Worm (Caenorhabditis elegans) whole organism, L3 larva: ENCODE measurements around the gene gadr-2.

Experiments
- R02D3.7 ChIP-seq: fragments of 150-350 bp; optimal IDR thresholded peaks from 2 replicates; lab custom pipeline; 2014; ENCODE audit warnings: missing biosample characterization, missing genetic modification characterization
- ZK546.5 ChIP-seq: sonication (generic microtip); optimal IDR thresholded peaks from 2 replicates; lab custom pipeline; 2017; ENCODE audit warnings: missing biosample characterization, missing genetic modification characterization
- ama-1 ChIP-seq: fragments of 150-350 bp; optimal IDR thresholded peaks from 2 replicates; lab custom pipeline; 2018
- ceh-16 ChIP-seq: sonication (generic microtip); optimal IDR thresholded peaks from 2 replicates; lab custom pipeline; 2017; ENCODE audit warnings: missing biosample characterization, missing genetic modification characterization
- ceh-28 ChIP-seq: fragments of 150-350 bp; optimal IDR thresholded peaks from 2 replicates; lab custom pipeline; 2014; ENCODE audit warnings: missing biosample characterization, missing genetic modification reagents, missing genetic modification characterization
- ceh-82 ChIP-seq: fragments of 150-350 bp; optimal IDR thresholded peaks from 2 replicates; lab custom pipeline; 2014; ENCODE audit warnings: missing biosample characterization, missing genetic modification characterization
- ceh-9 ChIP-seq: sonication (generic microtip); optimal IDR thresholded peaks from 2 replicates; lab custom pipeline; 2018; ENCODE audit warnings: missing biosample characterization, missing genetic modification characterization
- daf-12 ChIP-seq: fragments of 150-350 bp; optimal IDR thresholded peaks from 2 replicates; lab custom pipeline; 2014; ENCODE audit warnings: missing biosample characterization, missing genetic modification reagents, missing genetic modification characterization
- egl-27 ChIP-seq: sonication (generic microtip); optimal IDR thresholded peaks from 4 replicates; lab custom pipeline; 2017; ENCODE audit warnings: missing biosample characterization, missing genetic modification reagents, missing genetic modification characterization
- egl-5 ChIP-seq: fragments of 150-350 bp; optimal IDR thresholded peaks from 2 replicates; lab custom pipeline; 2017; ENCODE audit warnings: missing biosample characterization, missing genetic modification reagents, missing genetic modification characterization, inconsistent platforms
- elt-1 ChIP-seq: fragments of 150-350 bp; optimal IDR thresholded peaks from 2 replicates; lab custom pipeline; 2014; ENCODE audit warnings: missing biosample characterization, missing genetic modification characterization
- elt-2 ChIP-seq: sonication (generic microtip); optimal IDR thresholded peaks from 2 replicates; lab custom pipeline; 2016; ENCODE audit warnings: missing genetic modification reagents, mild to moderate bottlenecking, missing genetic modification characterization, missing compliant biosample characterization
- elt-3 ChIP-seq, 3 experiments: fragments of 150-350 bp in 1 of 3; sonication (generic microtip) in 2 of 3; optimal IDR thresholded peaks; 2 replicates in 2 of 3; 4 replicates in 1 of 3; lab custom pipeline; 2014 to 2017; ENCODE audit warnings: missing biosample characterization in 3 of 3, missing genetic modification characterization in 3 of 3
- eor-1 ChIP-seq, 2 experiments: fragments of 150-350 bp; optimal IDR thresholded peaks; 2 replicates each; lab custom pipeline; 2014 to 2018; ENCODE audit warnings: missing biosample characterization in 2 of 2, missing genetic modification characterization in 2 of 2
- fkh-10 ChIP-seq: sonication (generic microtip); optimal IDR thresholded peaks from 2 replicates; lab custom pipeline; 2017; ENCODE audit warnings: missing biosample characterization, missing genetic modification reagents, missing genetic modification characterization
- fos-1 ChIP-seq: fragments of 150-350 bp; optimal IDR thresholded peaks from 2 replicates; lab custom pipeline; 2014; ENCODE audit warnings: missing biosample characterization, missing genetic modification characterization
- hmg-11 ChIP-seq: sonication (generic microtip); optimal IDR thresholded peaks from 2 replicates; lab custom pipeline; 2016; ENCODE audit warnings: missing genetic modification characterization, missing compliant biosample characterization
- jun-1 ChIP-seq: fragments of 150-350 bp; optimal IDR thresholded peaks from 2 replicates; lab custom pipeline; 2014; ENCODE audit warnings: missing biosample characterization, missing genetic modification reagents, missing genetic modification characterization
- lin-15B ChIP-seq: fragments of 150-350 bp; optimal IDR thresholded peaks from 2 replicates; lab custom pipeline; 2014; ENCODE audit warnings: missing biosample characterization, missing genetic modification characterization
- lin-39 ChIP-seq: fragments of 150-350 bp; optimal IDR thresholded peaks from 2 replicates; lab custom pipeline; 2018; ENCODE audit warnings: missing biosample characterization, missing genetic modification reagents, missing genetic modification characterization
- lsy-12 ChIP-seq: sonication (generic microtip); optimal IDR thresholded peaks from 2 replicates; lab custom pipeline; 2016; ENCODE audit warnings: mild to moderate bottlenecking, missing genetic modification characterization, missing compliant biosample characterization
- mdl-1 ChIP-seq: fragments of 150-350 bp; optimal IDR thresholded peaks from 2 replicates; lab custom pipeline; 2014; ENCODE audit warnings: missing biosample characterization, missing genetic modification characterization
- nfya-1 ChIP-seq: sonication (generic microtip); optimal IDR thresholded peaks from 2 replicates; lab custom pipeline; 2017; ENCODE audit warnings: missing genetic modification characterization, mild to moderate bottlenecking, missing compliant biosample characterization, antibody characterized with exemption, moderate library complexity; ENCODE audit not compliant: insufficient read depth
- nhr-11 ChIP-seq: fragments of 150-350 bp; optimal IDR thresholded peaks from 2 replicates; lab custom pipeline; 2014; ENCODE audit warnings: missing biosample characterization, missing genetic modification characterization
- nhr-12 ChIP-seq: fragments of 150-350 bp; optimal IDR thresholded peaks from 2 replicates; lab custom pipeline; 2014; ENCODE audit warnings: missing biosample characterization, missing genetic modification characterization
- nhr-23 ChIP-seq: fragments of 150-350 bp; optimal IDR thresholded peaks from 2 replicates; lab custom pipeline; 2014; ENCODE audit warnings: missing biosample characterization, missing genetic modification reagents, missing genetic modification characterization
- nhr-25 ChIP-seq: sonication (generic microtip); optimal IDR thresholded peaks from 2 replicates; lab custom pipeline; 2017; ENCODE audit warnings: missing biosample characterization, missing genetic modification characterization
- nhr-43 ChIP-seq: sonication (generic microtip); optimal IDR thresholded peaks from 2 replicates; lab custom pipeline; 2016; ENCODE audit warnings: mild to moderate bottlenecking, missing genetic modification characterization, missing compliant biosample characterization; ENCODE audit not compliant: poor library complexity, severe bottlenecking
- nhr-76 ChIP-seq: fragments of 150-350 bp; sonication (generic microtip); optimal IDR thresholded peaks from 5 replicates; lab custom pipeline; 2014; ENCODE audit warnings: missing biosample characterization, missing genetic modification characterization
- nhr-77 ChIP-seq: fragments of 150-350 bp; optimal IDR thresholded peaks from 2 replicates; lab custom pipeline; 2014; ENCODE audit warnings: missing biosample characterization, missing genetic modification characterization
- pha-4 ChIP-seq: fragments of 150-350 bp; optimal IDR thresholded peaks from 2 replicates; lab custom pipeline; 2014; ENCODE audit warnings: missing biosample characterization, missing genetic modification reagents, missing genetic modification characterization
- pqm-1 ChIP-seq: fragments of 150-350 bp; optimal IDR thresholded peaks from 2 replicates; lab custom pipeline; 2017; ENCODE audit warnings: missing biosample characterization, missing genetic modification characterization, inconsistent platforms
- sea-2 ChIP-seq: fragments of 150-350 bp; sonication (generic microtip); optimal IDR thresholded peaks from 4 replicates; lab custom pipeline; 2014; ENCODE audit warnings: missing biosample characterization, missing genetic modification reagents, missing genetic modification characterization
- skn-1 ChIP-seq: fragments of 150-350 bp; optimal IDR thresholded peaks from 2 replicates; lab custom pipeline; 2014; ENCODE audit warnings: missing biosample characterization, missing genetic modification characterization
- snpc-4 ChIP-seq: fragments of 150-350 bp; optimal IDR thresholded peaks from 2 replicates; lab custom pipeline; 2014; ENCODE audit warnings: missing biosample characterization, missing genetic modification characterization
- tbx-2 ChIP-seq: sonication (generic microtip); optimal IDR thresholded peaks from 2 replicates; lab custom pipeline; 2016; ENCODE audit warnings: mild to moderate bottlenecking, missing genetic modification characterization, missing compliant biosample characterization
- unc-39 ChIP-seq: sonication (generic microtip); optimal IDR thresholded peaks from 4 replicates; lab custom pipeline; 2017; ENCODE audit warnings: missing biosample characterization, missing genetic modification characterization
- unc-62 ChIP-seq: fragments of 150-350 bp; sonication (generic microtip); optimal IDR thresholded peaks from 4 replicates; lab custom pipeline; 2014; ENCODE audit warnings: missing biosample characterization, missing genetic modification reagents, missing genetic modification characterization
- ztf-11 ChIP-seq: fragments of 150-350 bp; optimal IDR thresholded peaks from 2 replicates; lab custom pipeline; 2014; ENCODE audit warnings: missing biosample characterization, missing genetic modification characterization
- ztf-4 ChIP-seq: fragments of 150-350 bp; optimal IDR thresholded peaks from 2 replicates; lab custom pipeline; 2014; ENCODE audit warnings: missing biosample characterization, missing genetic modification characterization

Gene gadr-2

ce11 chrIV:9444417-9445026 lies 40.4 kb downstream of the gadr-2 start (continued):
- TF ChIP-seq fos-1 (tag; lab: Kevin White, UChicago) (peak; percentile 83), lsy-12 (tag; lab: Kevin White, UChicago) (peak; percentile 91), R02D3.7 (tag; lab: Kevin White, UChicago) (peak; percentile 76), daf-12 (tag; lab: Kevin White, UChicago) (no peak), lin-39 (tag; lab: Kevin White, UChicago) (peak; percentile 93), ceh-16 (tag; lab: Kevin White, UChicago) (peak; percentile 52), ama-1 (lab: Kevin White, UChicago) (peak; percentile 98), ztf-11 (tag; lab: Kevin White, UChicago) (no peak)

ce11 chrIV:9443940-9444339 lies 41.0 kb downstream of the gadr-2 start, which contains the start of gene F38E11.9:
Gene F38E11.9 (minus strand): TSS chrIV:9444040.
- TF ChIP-seq nhr-77 (tag; lab: Kevin White, UChicago) (no peak), nhr-76 (tag; lab: Kevin White, UChicago) (no peak), unc-62 (no peak)
- TF ChIP-seq, all 47 proteins: peak for 0

- TF ChIP-seq elt-2: peak; percentile 97
- peak; percentile 64 for TF ChIP-seq jun-1
- TF ChIP-seq pqm-1: peak; percentile 96
- no peak for TF ChIP-seq egl-27 (tag; lab: Kevin White, UChicago)
- TF ChIP-seq eor-1 (tag; optimal IDR thresholded peaks at IDR 0.05; lab: Kevin White, UChicago): no peak
- TF ChIP-seq egl-5 (tag; lab: Kevin White, UChicago): no peak
- TF ChIP-seq sea-2 (GFP tag; lab: Kevin White, UChicago): no peak
- no peak for TF ChIP-seq ceh-82 (tag; lab: Kevin White, UChicago)
- TF ChIP-seq ZK546.5 (tag; lab: Kevin White, UChicago): no peak
- TF ChIP-seq R02D3.7 (tag; lab: Kevin White, UChicago): no peak
- TF ChIP-seq elt-1: peak; percentile 71
- no peak for TF ChIP-seq daf-12 (tag; lab: Kevin White, UChicago)
- no peak for TF ChIP-seq lin-39 (tag; lab: Kevin White, UChicago)
- no peak for TF ChIP-seq ceh-9 (tag; lab: Kevin White, UChicago)
- TF ChIP-seq ceh-16 (tag; lab: Kevin White, UChicago): no peak
- no peak for TF ChIP-seq nhr-12 (tag; lab: Kevin White, UChicago)
- TF ChIP-seq nfya-1 (tag; lab: Kevin White, UChicago): peak; percentile 23
- no peak for TF ChIP-seq nhr-11 (tag; lab: Kevin White, UChicago)
- no peak for TF ChIP-seq ceh-28 (tag; lab: Kevin White, UChicago)
- no peak for TF ChIP-seq nhr-76 (tag; lab: Kevin White, UChicago)
- peak; percentile 67 for TF ChIP-seq lsy-12 (tag; lab: Kevin White, UChicago)
- TF ChIP-seq lin-15B (tag; lab: Kevin White, UChicago): no peak
- no peak for TF ChIP-seq ztf-11 (tag; lab: Kevin White, UChicago)
- no peak for TF ChIP-seq hmg-11 (tag; lab: Kevin White, UChicago)
- peak; percentile 53 for TF ChIP-seq nhr-43 (tag; lab: Kevin White, UChicago)
- TF ChIP-seq fkh-10 (GFP tag; lab: Kevin White, UChicago): no peak
- peak; percentile 99 for TF ChIP-seq pha-4 (tag; lab: Kevin White, UChicago)
- peak in 2 of 3 experiments; percentile 22 to 50 for TF ChIP-seq elt-3 (tag; optimal IDR thresholded peaks at IDR 0.05; lab: Kevin White, UChicago)
- TF ChIP-seq mdl-1 (tag; lab: Kevin White, UChicago): peak; percentile 35
- TF ChIP-seq unc-62: no peak
- peak; percentile 88 for TF ChIP-seq nhr-23 (tag; lab: Kevin White, UChicago)
- peak; percentile 13 for TF ChIP-seq snpc-4 (tag; lab: Kevin White, UChicago)
- TF ChIP-seq tbx-2: peak; percentile 9
- peak; percentile 30 for TF ChIP-seq ztf-4 (tag; lab: Kevin White, UChicago)
- TF ChIP-seq unc-39: no peak
- peak; percentile 58 for TF ChIP-seq fos-1 (tag; lab: Kevin White, UChicago)
- TF ChIP-seq nhr-25 (tag; lab: Kevin White, UChicago): peak; percentile 88
- TF ChIP-seq skn-1 (tag; lab: Kevin White, UChicago): peak; percentile 86
- TF ChIP-seq, all 47 proteins: peak for 17
These were observed 42.8 kb downstream of the gadr-2 start for ce11 chrIV:9442106-9442532.
